Worm (Caenorhabditis elegans): Measurements from ENCODE around the gene T10B5.8.

Gene T10B5.8

DNA sequence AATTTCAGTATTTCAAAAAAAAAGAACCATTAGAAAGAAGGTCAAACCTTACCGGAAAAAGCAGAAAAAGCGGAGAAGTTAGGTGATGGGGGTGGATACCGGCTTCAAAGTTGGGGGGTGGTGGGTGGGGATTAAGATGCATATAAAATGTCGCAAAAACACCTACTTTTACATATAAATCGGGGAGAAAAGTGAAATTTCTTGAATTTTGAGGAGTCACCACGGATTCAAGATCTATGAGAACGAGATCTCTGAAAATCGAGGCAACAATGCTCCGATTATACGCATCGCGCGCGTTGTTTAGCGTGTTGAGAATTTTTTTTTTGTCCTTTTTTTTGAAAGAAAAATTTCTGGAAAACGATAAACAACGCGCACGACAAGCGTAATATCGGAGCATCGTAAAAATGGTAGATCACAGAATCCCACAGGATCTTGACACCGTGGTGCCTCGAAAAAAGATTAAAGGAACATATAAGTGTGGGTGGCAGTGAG lies 33.7 kb downstream of the T10B5.8 start (continued):
- TF ChIP-seq arid-1 (GFP tag; conservative IDR thresholded peaks at IDR 0.05), result peak; percentile 62; the same call in 1 of the 2 replicates
- peak; percentile 41 for TF ChIP-seq ama-1 (optimal IDR thresholded peaks at IDR 0.05)
- TF ChIP-seq hif-1 (tag; optimal IDR thresholded peaks at IDR 0.05), result peak in 1 of 2 experiments; percentile 41
- TF ChIP-seq spr-1 (tag; optimal IDR thresholded peaks at IDR 0.05), result peak; percentile 29
- no peak for TF ChIP-seq F37D6.2 (tag; optimal IDR thresholded peaks at IDR 0.05)
- TF ChIP-seq snpc-1.2 (GFP tag; IDR thresholded peaks at IDR 0.05), result peak; percentile 64; the same call in 1 of the 2 replicates
- TF ChIP-seq php-3 (GFP tag; IDR thresholded peaks at IDR 0.05), result peak; percentile 44; the same call in 1 of the 2 replicates
- TF ChIP-seq skn-1 (tag; optimal IDR thresholded peaks at IDR 0.05), result no peak
- peak; percentile 48 for TF ChIP-seq nhr-102 (tag; optimal IDR thresholded peaks at IDR 0.05)
- TF ChIP-seq dpl-1 (GFP tag; optimal IDR thresholded peaks at IDR 0.05), result no peak
- peak; percentile 71 for TF ChIP-seq Y5F2A.4 (GFP tag; optimal IDR thresholded peaks at IDR 0.05)
- TF ChIP-seq nhr-6 (tag; optimal IDR thresholded peaks at IDR 0.05), result no peak
- no peak for TF ChIP-seq ceh-28 (tag; optimal IDR thresholded peaks at IDR 0.05)
- 0 out of 2 replicates have a peak, but pooled peaks have one; percentile 46 for TF ChIP-seq lim-7 (GFP tag; IDR thresholded peaks at IDR 0.05)
- no peak for TF ChIP-seq ceh-82 (tag; optimal IDR thresholded peaks at IDR 0.05)
- TF ChIP-seq nhr-42 (GFP tag; IDR thresholded peaks at IDR 0.05), result no peak
- TF ChIP-seq Y48G9A.11 (GFP tag; IDR thresholded peaks at IDR 0.05), result peak; percentile 62; the same call in 1 of the 2 replicates
- TF ChIP-seq F10B5.3 (tag; optimal IDR thresholded peaks at IDR 0.05), result peak; percentile 32
- TF ChIP-seq mdt-29 (GFP tag; IDR thresholded peaks at IDR 0.05), result peak; percentile 61; the same call in 1 of the 2 replicates
- peak; percentile 25 for TF ChIP-seq hlh-11 (tag; optimal IDR thresholded peaks at IDR 0.05)
- no peak for TF ChIP-seq nhr-48 (tag; optimal IDR thresholded peaks at IDR 0.05)
- TF ChIP-seq F26F4.8 (GFP tag; conservative IDR thresholded peaks at IDR 0.05), result no peak
- no peak for TF ChIP-seq nhr-41 (GFP tag; IDR thresholded peaks at IDR 0.05)
- peak; percentile 23; the same call in 1 of the 2 replicates for TF ChIP-seq dmd-6 (GFP tag; IDR thresholded peaks at IDR 0.05)
- 0 out of 2 replicates have a peak, but pooled peaks have one; percentile 43 for TF ChIP-seq madf-9 (GFP tag; conservative IDR thresholded peaks at IDR 0.05)
- peak; percentile 77; the same call in 1 of the 2 replicates for TF ChIP-seq zfp-3 (GFP tag; conservative IDR thresholded peaks at IDR 0.05)

DNA sequence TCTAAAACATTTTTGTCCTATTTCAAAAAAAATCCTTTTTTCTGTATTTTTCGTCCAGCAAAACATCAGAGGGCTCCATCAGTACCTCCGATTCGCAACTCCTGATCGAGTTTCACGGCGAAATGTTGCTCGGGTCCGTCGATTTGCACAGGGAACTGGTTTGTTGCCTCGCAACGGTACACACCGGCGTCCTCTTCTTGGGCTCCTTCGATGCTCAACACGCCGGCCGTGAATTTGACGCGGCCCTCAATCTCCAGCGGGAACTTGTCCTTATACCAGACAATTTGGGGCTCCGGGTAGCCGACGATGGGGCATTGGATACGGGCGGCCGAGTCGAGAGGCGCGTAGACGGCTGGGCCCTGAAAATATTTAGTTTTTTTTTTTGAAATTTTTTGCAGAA lies 36.2 kb downstream of the T10B5.8 start:
- TF ChIP-seq set-16 (GFP tag; IDR thresholded peaks at IDR 0.05) (peak; percentile 66), nhr-11 (tag; optimal IDR thresholded peaks at IDR 0.05) (no peak), R02D3.7 (tag; optimal IDR thresholded peaks at IDR 0.05) (no peak), unc-62 (GFP tag; optimal IDR thresholded peaks at IDR 0.05 in 1 of 2) (no peak), unc-62 (tag; optimal IDR thresholded peaks at IDR 0.05) (no peak)

DNA sequence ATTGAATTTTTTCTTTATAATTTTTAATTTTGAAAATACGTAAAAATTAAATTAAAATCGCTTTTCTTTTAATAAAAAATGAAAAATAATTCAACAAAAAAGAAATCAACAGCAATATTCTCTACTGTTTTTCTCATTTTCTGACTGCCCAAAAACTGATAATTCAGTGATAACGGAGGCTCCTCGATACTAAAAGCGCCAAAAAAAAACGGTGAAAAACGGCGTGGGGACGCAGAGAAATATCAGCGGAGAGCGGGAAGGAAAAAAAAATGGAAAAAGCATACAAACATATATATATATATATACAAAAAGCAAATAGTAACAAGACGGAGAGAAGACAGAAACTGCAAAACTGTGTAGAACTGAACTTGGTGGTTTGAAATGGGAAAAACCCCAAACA lies 41.3 kb downstream of the T10B5.8 start:
- TF ChIP-seq ZK337.2 (GFP tag; IDR thresholded peaks at IDR 0.05) (no peak), unc-62 (GFP tag; optimal IDR thresholded peaks at IDR 0.05 in 1 of 2) (no peak), unc-62 (tag; optimal IDR thresholded peaks at IDR 0.05) (no peak), nhr-77 (tag; optimal IDR thresholded peaks at IDR 0.05) (peak; percentile 33), mxl-2 (GFP tag; conservative IDR thresholded peaks at IDR 0.05) (no peak), daf-12 (tag; optimal IDR thresholded peaks at IDR 0.05) (no peak), nhr-28 (tag; optimal IDR thresholded peaks at IDR 0.05) (peak; percentile 59), Y75B8A.6 (GFP tag; IDR thresholded peaks at IDR 0.05) (no peak), Y105C5A.15 (GFP tag; IDR thresholded peaks at IDR 0.05) (no peak), T20F7.1 (GFP tag; optimal IDR thresholded peaks at IDR 0.05) (no peak), tag-97 (GFP tag; IDR thresholded peaks at IDR 0.05) (no peak), egl-27 (tag; optimal IDR thresholded peaks at IDR 0.05) (no peak), daf-16 (GFP tag; optimal IDR thresholded peaks at IDR 0.05) (no peak), daf-16 (tag; optimal IDR thresholded peaks at IDR 0.05) (peak; percentile 78), lin-15B (tag; optimal IDR thresholded peaks at IDR 0.05) (no peak), nhr-6 (tag; optimal IDR thresholded peaks at IDR 0.05) (no peak), R02D3.7 (tag; optimal IDR thresholded peaks at IDR 0.05) (no peak), madf-5 (GFP tag; IDR thresholded peaks at IDR 0.05) (no peak), pqm-1 (tag; optimal IDR thresholded peaks at IDR 0.05) (peak; percentile 92), dve-1 (tag; optimal IDR thresholded peaks at IDR 0.05; ENCODE audit: insufficient read depth) (peak; percentile 37), lin-29 (GFP tag; IDR thresholded peaks at IDR 0.05) (no peak), ceh-20 (GFP tag; IDR thresholded peaks at IDR 0.05) (no peak), hlh-11 (tag; optimal IDR thresholded peaks at IDR 0.05) (peak; percentile 47), dmd-8 (GFP tag; IDR thresholded peaks at IDR 0.05) (no peak)
